Fruit fly (Drosophila melanogaster) whole organism, embryonic: ENCODE data around the gene CG12010.

Experiments used
- ATbp ChIP-seq: fragments of 200-800 bp; sonication (Bioruptor generic); optimal IDR thresholded peaks from 2 replicates; lab custom pipeline; 2017; ENCODE audit warnings: missing biosample characterization, mild to moderate bottlenecking, missing genetic modification characterization, missing genetic modification reagents
- Asciz ChIP-seq: fragments of 200-800 bp; sonication (Bioruptor generic); optimal IDR thresholded peaks from 2 replicates; lab custom pipeline; 2017; ENCODE audit warnings: missing biosample characterization, mild to moderate bottlenecking, missing genetic modification characterization, missing genetic modification reagents
- CG11085 ChIP-seq: fragments of 200-800 bp; sonication (Bioruptor generic); IDR thresholded peaks from 2 replicates; pipeline ENCODE4 v1.3.6; 2022; ENCODE audit warnings: missing biosample characterization, missing genetic modification characterization
- CG12219 ChIP-seq: fragments of 200-800 bp; sonication (Bioruptor generic); optimal IDR thresholded peaks from 3 replicates; lab custom pipeline; 2018; ENCODE audit warnings: missing biosample characterization, mild to moderate bottlenecking, missing genetic modification characterization
- CG12659 ChIP-seq: fragments of 200-800 bp; sonication (Bioruptor generic); optimal IDR thresholded peaks from 3 replicates; lab custom pipeline; 2017; ENCODE audit warnings: mild to moderate bottlenecking, missing biosample characterization, missing genetic modification reagents, missing genetic modification characterization
- CG12744 ChIP-seq: fragments of 200-800 bp; sonication (Bioruptor generic); optimal IDR thresholded peaks from 2 replicates; lab custom pipeline; 2016; ENCODE audit warnings: missing biosample characterization, missing genetic modification characterization
- CG15011 ChIP-seq: fragments of 200-800 bp; sonication (Bioruptor generic); optimal IDR thresholded peaks from 3 replicates; lab custom pipeline; 2018; ENCODE audit warnings: missing biosample characterization, mild to moderate bottlenecking, missing genetic modification characterization
- CG1602 ChIP-seq: fragments of 200-800 bp; sonication (Bioruptor generic); optimal IDR thresholded peaks from 3 replicates; lab custom pipeline; 2016; ENCODE audit warnings: missing biosample characterization, missing genetic modification characterization
- CG16779 ChIP-seq: fragments of 200-800 bp; sonication (Bioruptor generic); IDR thresholded peaks from 2 replicates; pipeline ENCODE4 v1.3.6; 2022; ENCODE audit warnings: missing biosample characterization, missing genetic modification characterization
- CG17802 ChIP-seq: fragments of 200-800 bp; sonication (Bioruptor generic); optimal IDR thresholded peaks from 2 replicates; lab custom pipeline; 2018; ENCODE audit warnings: missing biosample characterization, mild to moderate bottlenecking, missing genetic modification characterization, moderate library complexity
- CG17912 ChIP-seq: fragments of 200-800 bp; sonication (Bioruptor generic); optimal IDR thresholded peaks from 2 replicates; lab custom pipeline; 2018; ENCODE audit warnings: missing biosample characterization, mild to moderate bottlenecking, missing genetic modification characterization
- CG2199 ChIP-seq: fragments of 200-800 bp; sonication (Bioruptor generic); IDR thresholded peaks from 3 replicates; pipeline ENCODE4 v1.3.6; 2022; ENCODE audit warnings: missing biosample characterization, missing genetic modification characterization
- CG31224 ChIP-seq: fragments of 200-800 bp; sonication (Bioruptor generic); IDR thresholded peaks from 2 replicates; pipeline ENCODE4 v1.3.6; 2022; ENCODE audit warnings: missing biosample characterization, missing genetic modification characterization
- CG3281 ChIP-seq: fragments of 200-800 bp; sonication (Bioruptor generic); optimal IDR thresholded peaks from 3 replicates; lab custom pipeline; 2017; ENCODE audit warnings: missing biosample characterization, mild to moderate bottlenecking, missing genetic modification characterization
- CG4820 ChIP-seq: fragments of 200-800 bp; sonication (Bioruptor generic); optimal IDR thresholded peaks from 3 replicates; lab custom pipeline; 2016; ENCODE audit warnings: missing biosample characterization, missing genetic modification characterization
- CG7745 ChIP-seq: fragments of 200-800 bp; sonication (Bioruptor generic); optimal IDR thresholded peaks from 2 replicates; lab custom pipeline; 2018; ENCODE audit warnings: missing biosample characterization, mild to moderate bottlenecking, missing genetic modification characterization, moderate library complexity
- CG8281 ChIP-seq: fragments of 200-800 bp; sonication (Bioruptor generic); optimal IDR thresholded peaks from 2 replicates; lab custom pipeline; 2018; ENCODE audit warnings: missing biosample characterization, mild to moderate bottlenecking, missing genetic modification characterization, moderate library complexity
- CG8478 ChIP-seq: fragments of >200 bp; optimal IDR thresholded peaks from 2 replicates; lab custom pipeline; 2018
- CG9437 ChIP-seq: fragments of 200-800 bp; sonication (Bioruptor generic); optimal IDR thresholded peaks from 2 replicates; lab custom pipeline; 2018; ENCODE audit warnings: missing biosample characterization, mild to moderate bottlenecking, missing genetic modification characterization
- CG9609 ChIP-seq: fragments of 200-800 bp; sonication (Bioruptor generic); optimal IDR thresholded peaks from 3 replicates; lab custom pipeline; 2016; ENCODE audit warnings: missing biosample characterization, missing genetic modification characterization
- CG9932 ChIP-seq: fragments of 200-800 bp; sonication (Bioruptor generic); IDR thresholded peaks from 2 replicates; pipeline ENCODE4 v1.3.6; 2022; ENCODE audit warnings: missing biosample characterization, missing genetic modification characterization
- Dip2 ChIP-seq: fragments of 200-800 bp; sonication (Bioruptor generic); IDR thresholded peaks from 2 replicates; pipeline ENCODE4 v1.3.6; 2022; ENCODE audit warnings: missing biosample characterization, missing genetic modification characterization
- Gsc ChIP-seq: fragments of 200-800 bp; sonication (Bioruptor generic); IDR thresholded peaks from 2 replicates; pipeline ENCODE4 v1.3.6; 2022; ENCODE audit warnings: missing biosample characterization, missing genetic modification characterization
- HmgZ ChIP-seq: fragments of 200-800 bp; sonication (Bioruptor generic); optimal IDR thresholded peaks from 2 replicates; lab custom pipeline; 2018; ENCODE audit warnings: missing biosample characterization, mild to moderate bottlenecking, missing genetic modification characterization
- Myb ChIP-seq: fragments of 200-800 bp; sonication (Bioruptor generic); optimal IDR thresholded peaks from 2 replicates; lab custom pipeline; 2016; ENCODE audit warnings: missing biosample characterization, missing genetic modification characterization
- NfI ChIP-seq: fragments of 200-800 bp; sonication (Bioruptor generic); optimal IDR thresholded peaks from 3 replicates; lab custom pipeline; 2018; ENCODE audit warnings: missing biosample characterization, mild to moderate bottlenecking, missing genetic modification characterization, moderate library complexity
- PHDP ChIP-seq: fragments of 200-800 bp; sonication (Bioruptor generic); optimal IDR thresholded peaks from 3 replicates; lab custom pipeline; 2018; ENCODE audit warnings: missing biosample characterization, mild to moderate bottlenecking, missing genetic modification characterization, moderate library complexity
- Taf1 ChIP-seq: fragments of 200-800 bp; sonication (Bioruptor generic); IDR thresholded peaks from 2 replicates; pipeline ENCODE4 v1.3.6; 2022; ENCODE audit warnings: missing biosample characterization, missing genetic modification characterization
- ab ChIP-seq: fragments of 200-800 bp; sonication (Bioruptor generic); optimal IDR thresholded peaks from 2 replicates; lab custom pipeline; 2016; ENCODE audit warnings: missing biosample characterization, missing genetic modification characterization
- caup ChIP-seq: fragments of 200-800 bp; sonication (Bioruptor generic); optimal IDR thresholded peaks from 3 replicates; lab custom pipeline; 2017; ENCODE audit warnings: missing biosample characterization, mild to moderate bottlenecking, missing genetic modification characterization, moderate library complexity; ENCODE audit not compliant: severe bottlenecking
- cg ChIP-seq: fragments of 200-800 bp; sonication (Bioruptor generic); optimal IDR thresholded peaks from 3 replicates; lab custom pipeline; 2019; ENCODE audit warnings: missing biosample characterization, mild to moderate bottlenecking, missing genetic modification characterization, moderate library complexity
- chif ChIP-seq, 2 experiments: fragments of 200-800 bp; sonication (Bioruptor generic); optimal IDR thresholded peaks; 3 replicates each; lab custom pipeline; 2016; ENCODE audit warnings: missing biosample characterization in 2 of 2, missing genetic modification characterization in 2 of 2
- corto ChIP-seq: fragments of 200-800 bp; sonication (Bioruptor generic); optimal IDR thresholded peaks from 2 replicates; lab custom pipeline; 2016; ENCODE audit warnings: missing biosample characterization, mild to moderate bottlenecking, missing genetic modification characterization, moderate library complexity
- dmrt99B ChIP-seq: fragments of 200-800 bp; sonication (Bioruptor generic); optimal IDR thresholded peaks from 2 replicates; lab custom pipeline; 2018; ENCODE audit warnings: missing biosample characterization, mild to moderate bottlenecking, missing genetic modification characterization, moderate library complexity
- ftz-f1 ChIP-seq: fragments of 200-800 bp; sonication (Bioruptor generic); optimal IDR thresholded peaks from 2 replicates; lab custom pipeline; 2016; ENCODE audit warnings: missing biosample characterization, missing genetic modification characterization
- gce ChIP-seq: fragments of 200-800 bp; sonication (Bioruptor generic); IDR thresholded peaks from 3 replicates; pipeline ENCODE4 v1.3.6; 2022; ENCODE audit warnings: missing biosample characterization, missing genetic modification characterization
- kni ChIP-seq: fragments of 200-800 bp; sonication (Bioruptor generic); optimal IDR thresholded peaks from 3 replicates; lab custom pipeline; 2017; ENCODE audit warnings: mild to moderate bottlenecking, missing biosample characterization, missing genetic modification reagents, missing genetic modification characterization
- lov ChIP-seq, 2 experiments: fragments of 200-800 bp in 1 of 2; fragments of >200 bp in 1 of 2; sonication (Bioruptor generic) in 1 of 2; IDR thresholded peaks in 1 of 2; optimal IDR thresholded peaks in 1 of 2; 2 replicates in 1 of 2; 3 replicates in 1 of 2; pipeline versions ENCODE4 v1.3.6 to Lab custom; 2017 to 2022; ENCODE audit warnings: missing biosample characterization in 1 of 2, missing genetic modification characterization in 1 of 2
- nerfin-1 ChIP-seq: fragments of 200-800 bp; sonication (Bioruptor generic); optimal IDR thresholded peaks from 3 replicates; lab custom pipeline; 2019; ENCODE audit warnings: missing biosample characterization, mild to moderate bottlenecking, missing genetic modification characterization, moderate library complexity
- nerfin-2 ChIP-seq: fragments of 200-800 bp; sonication (Bioruptor generic); IDR thresholded peaks from 2 replicates; pipeline ENCODE4 v1.3.6; 2022; ENCODE audit warnings: missing biosample characterization, missing genetic modification characterization; ENCODE audit not compliant: partially characterized antibody
- oc ChIP-seq: fragments of 200-800 bp; sonication (Bioruptor generic); optimal IDR thresholded peaks from 2 replicates; lab custom pipeline; 2018; ENCODE audit warnings: missing biosample characterization, mild to moderate bottlenecking, missing genetic modification characterization, moderate library complexity
- pho ChIP-seq: fragments of 200-800 bp; sonication (Bioruptor generic); optimal IDR thresholded peaks from 2 replicates; lab custom pipeline; 2016; ENCODE audit warnings: missing biosample characterization, missing genetic modification characterization
- phol ChIP-seq: fragments of 200-800 bp; sonication (Bioruptor generic); optimal IDR thresholded peaks from 3 replicates; lab custom pipeline; 2018; ENCODE audit warnings: missing biosample characterization, mild to moderate bottlenecking, missing genetic modification characterization, moderate library complexity
- pita ChIP-seq: fragments of 200-800 bp; sonication (Bioruptor generic); optimal IDR thresholded peaks from 2 replicates; lab custom pipeline; 2017; ENCODE audit warnings: missing biosample characterization, mild to moderate bottlenecking, missing genetic modification characterization
- rib ChIP-seq: fragments of 200-800 bp; sonication (Bioruptor generic); IDR thresholded peaks from 2 replicates; pipeline ENCODE4 v1.3.6; 2022; ENCODE audit warnings: missing biosample characterization, missing genetic modification characterization
- ro ChIP-seq: fragments of 200-800 bp; sonication (Bioruptor generic); IDR thresholded peaks from 2 replicates; pipeline ENCODE4 v1.3.6; 2022; ENCODE audit warnings: missing biosample characterization, missing genetic modification characterization
- sens ChIP-seq: fragments of 200-800 bp; sonication (Bioruptor generic); peaks from one replicate; lab custom pipeline; 2016; ENCODE audit warnings: missing biosample characterization, missing genetic modification characterization
- shn ChIP-seq: fragments of 200-800 bp; sonication (Bioruptor generic); optimal IDR thresholded peaks from 3 replicates; lab custom pipeline; 2016; ENCODE audit warnings: missing biosample characterization, missing genetic modification characterization
- sisA ChIP-seq: fragments of 200-800 bp; sonication (Bioruptor generic); IDR thresholded peaks from 2 replicates; pipeline ENCODE4 v1.3.6; 2022; ENCODE audit warnings: missing biosample characterization, missing genetic modification characterization
- sr ChIP-seq: fragments of 200-800 bp; sonication (Bioruptor generic); IDR thresholded peaks from 3 replicates; pipeline ENCODE4 v1.3.6; 2022; ENCODE audit warnings: missing biosample characterization, missing genetic modification characterization
- z ChIP-seq: fragments of 200-800 bp; sonication (Bioruptor generic); IDR thresholded peaks from 3 replicates; pipeline ENCODE4 v1.3.6; 2022; ENCODE audit warnings: missing biosample characterization, missing genetic modification characterization

The CG12010 gene

dm6 chr3L:3377965-3378292, 3.8 kb downstream of the CG12010 start, which contains the start of gene Ids (continued):
- TF ChIP-seq CG31224 = no peak
- peak; percentile 65 for TF ChIP-seq phol
- peak; percentile 20; the same call in 1 of the 3 replicates for TF ChIP-seq z
- TF ChIP-seq pho (GFP tag; lab: Kevin White, UChicago) = peak; percentile 44
- peak; percentile 62 for TF ChIP-seq Asciz
- no peak for TF ChIP-seq kni
- TF ChIP-seq PHDP (tag; lab: Kevin White, UChicago) = peak; percentile 71
- TF ChIP-seq gce = peak; percentile 61; the same call in 1 of the 3 replicates
- peak; percentile 70 for TF ChIP-seq CG12659 (GFP tag; lab: Kevin White, UChicago)
- TF ChIP-seq NfI (GFP tag; lab: Kevin White, UChicago) = peak; percentile 61
- TF ChIP-seq CG15011 (GFP tag; lab: Kevin White, UChicago) = no peak
- no peak for TF ChIP-seq ab
- TF ChIP-seq CG17912 (GFP tag; lab: Kevin White, UChicago) = no peak
- TF ChIP-seq CG12744 = no peak
- no peak for TF ChIP-seq pita (GFP tag; lab: Kevin White, UChicago)
- no peak for TF ChIP-seq ftz-f1
- peak; percentile 29 for TF ChIP-seq CG8281 (tag; lab: Kevin White, UChicago)
- peak; percentile 36; the same call in 1 of the 2 replicates for TF ChIP-seq ro (GFP tag; lab: Robert Waterston, UW)
- TF ChIP-seq CG2199 (GFP tag; lab: Robert Waterston, UW) = 0 out of 3 replicates have a peak, but pooled peaks have one; percentile 41
- TF ChIP-seq nerfin-1 (tag; lab: Kevin White, UChicago) = no peak
- no peak for TF ChIP-seq CG9609 (GFP tag; lab: Kevin White, UChicago)
- TF ChIP-seq CG9932 (GFP tag; lab: Robert Waterston, UW) = peak; percentile 70
- TF ChIP-seq CG7745 (tag; lab: Kevin White, UChicago) = no peak
- peak; percentile 47 for TF ChIP-seq CG1602
- TF ChIP-seq CG17802 (tag; lab: Kevin White, UChicago) = peak; percentile 22
- TF ChIP-seq sisA (GFP tag; lab: Robert Waterston, UW) = peak; percentile 67
- peak; percentile 60 for TF ChIP-seq CG3281 (GFP tag; lab: Kevin White, UChicago)
- TF ChIP-seq Myb = no peak
- TF ChIP-seq lov (optimal IDR thresholded peaks at IDR 0.05; lab: Kevin White, UChicago) = no peak
- peak; percentile 72; the same call in 1 of the 3 replicates for TF ChIP-seq lov (GFP tag; IDR thresholded peaks at IDR 0.05; lab: Robert Waterston, UW)
- TF ChIP-seq Gsc (GFP tag; lab: Robert Waterston, UW) = no peak
- TF ChIP-seq HmgZ (tag; lab: Kevin White, UChicago) = peak; percentile 41
- no peak for TF ChIP-seq CG11085 (GFP tag; lab: Robert Waterston, UW)
- peak; percentile 24 for TF ChIP-seq ATbp (GFP tag; lab: Kevin White, UChicago)
- peak; percentile 15 for TF ChIP-seq CG4820 (GFP tag; lab: Kevin White, UChicago)
- TF ChIP-seq shn (GFP tag; lab: Kevin White, UChicago) = no peak
- no peak for TF ChIP-seq Dip2
- TF ChIP-seq sr (GFP tag; lab: Robert Waterston, UW) = peak; percentile 35; the same call in 1 of the 3 replicates
- TF ChIP-seq nerfin-2 = no peak
- peak; percentile 79 for TF ChIP-seq sens (GFP tag; lab: Kevin White, UChicago)
- peak; percentile 63 for TF ChIP-seq caup (GFP tag; lab: Kevin White, UChicago)
- TF ChIP-seq CG12219 (GFP tag; lab: Kevin White, UChicago) = peak; percentile 52
- no peak for TF ChIP-seq CG8478 (lab: Kevin White, UChicago)
- peak; percentile 76 for TF ChIP-seq oc (tag; lab: Kevin White, UChicago)
- peak; percentile 69; the same call in 1 of the 2 replicates for TF ChIP-seq Taf1 (GFP tag; lab: Robert Waterston, UW)
- TF ChIP-seq chif (GFP tag; optimal IDR thresholded peaks at IDR 0.05; lab: Kevin White, UChicago) = peak in 1 of 2 experiments; percentile 28
- peak; percentile 83 for TF ChIP-seq dmrt99B (tag; lab: Kevin White, UChicago)
- peak; percentile 27 for TF ChIP-seq CG9437 (GFP tag; lab: Kevin White, UChicago)
- no peak for TF ChIP-seq rib (GFP tag; lab: Robert Waterston, UW)
- TF ChIP-seq CG16779 (GFP tag; lab: Robert Waterston, UW) = no peak
- no peak for TF ChIP-seq cg (GFP tag; lab: Kevin White, UChicago)
- peak; percentile 42 for TF ChIP-seq corto
